Fruit fly (Drosophila melanogaster) whole organism: Measurements from ENCODE around the gene CG44437.

ENCODE experiments used
- CG8478 ChIP-seq: fragments of >200 bp; optimal IDR thresholded peaks from 2 replicates; lab custom pipeline; 2018; ENCODE audit warnings: inconsistent platforms
- Dll ChIP-seq: fragments of >200 bp; optimal IDR thresholded peaks from 2 replicates; lab custom pipeline; 2017
- EcR ChIP-seq, 2 experiments: fragments of >200 bp; optimal IDR thresholded peaks; 2 replicates each; lab custom pipeline; 2017; ENCODE audit warnings: missing biosample characterization in 2 of 2, missing genetic modification characterization in 2 of 2, missing genetic modification reagents in 2 of 2
- pan ChIP-seq: fragments of >200 bp; optimal IDR thresholded peaks from 2 replicates; lab custom pipeline; 2017
- psq ChIP-seq: fragments of >200 bp; optimal IDR thresholded peaks from 2 replicates; lab custom pipeline; 2017
- usp ChIP-seq: fragments of >200 bp; optimal IDR thresholded peaks from 2 replicates; lab custom pipeline; 2017; ENCODE audit warnings: missing biosample characterization, missing genetic modification characterization, mixed read lengths

DNA sequence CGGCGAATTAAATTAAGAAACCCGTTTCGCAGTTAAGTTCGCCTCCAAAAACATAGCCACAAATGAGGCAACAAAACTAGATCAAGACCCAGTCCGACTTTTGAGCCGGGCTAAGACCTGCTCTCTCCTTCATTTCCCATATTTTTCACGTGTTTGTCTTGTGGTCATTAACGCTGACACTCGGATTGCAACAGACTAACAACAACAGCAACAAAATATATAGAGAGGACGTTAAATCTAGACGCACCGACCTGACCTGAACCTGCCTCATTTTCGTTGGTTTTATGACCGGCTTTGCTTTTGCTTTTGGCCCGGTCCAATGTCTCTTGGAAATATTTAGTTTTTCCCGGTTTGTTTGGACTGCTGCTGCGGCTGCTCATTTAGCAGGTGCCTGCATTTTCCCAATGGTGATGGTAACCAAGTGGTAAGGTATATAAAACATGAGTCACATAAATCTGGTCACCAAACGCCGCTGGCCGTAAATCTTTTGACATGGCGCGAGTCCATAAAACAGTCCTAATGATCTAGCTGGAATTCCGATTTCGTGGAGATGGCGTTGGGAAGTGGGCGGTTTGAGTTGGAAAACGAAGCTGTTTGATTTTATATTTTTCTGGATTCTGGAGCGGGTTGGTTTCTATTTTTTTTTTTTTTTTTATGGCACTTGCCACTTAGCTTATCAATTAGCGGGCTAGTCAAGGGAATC is 25.6 kb upstream of the CG44437 start:
- TF ChIP-seq psq (lab: Kevin White, UChicago) (no peak), usp (GFP tag; lab: Kevin White, UChicago) (no peak), CG8478 (lab: Kevin White, UChicago) (no peak), pan (lab: Kevin White, UChicago) (no peak), Dll (no peak), EcR (GFP tag; optimal IDR thresholded peaks at IDR 0.05; lab: Kevin White, UChicago) (no peak)
